Worm (Caenorhabditis elegans): ENCODE measurements around the gene ugt-22.

DNA sequence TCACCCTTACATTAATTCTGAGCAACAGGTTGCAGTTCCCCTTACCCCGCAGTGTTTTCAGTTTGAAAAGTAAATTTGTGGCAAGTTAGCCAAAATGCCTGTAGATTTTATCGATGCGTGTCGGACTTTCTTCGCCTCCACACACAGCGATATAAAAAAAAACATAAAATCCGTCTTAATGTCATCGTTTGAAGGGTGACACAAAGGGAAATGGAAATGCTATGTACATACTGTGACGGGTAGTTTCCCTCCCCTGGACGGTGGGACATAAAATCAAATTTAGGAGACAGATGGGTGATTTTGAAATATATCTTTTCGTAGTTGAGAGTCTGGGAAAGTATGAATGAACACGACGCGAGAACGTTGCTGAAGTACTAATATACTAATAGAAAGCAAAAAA is 53.5 kb downstream of the ugt-22 start:
- no peak for TF ChIP-seq odd-2 (tag; optimal IDR thresholded peaks at IDR 0.05)
- no peak for TF ChIP-seq gmeb-2 (tag; optimal IDR thresholded peaks at IDR 0.05)

Data from whole organism, late embryonic.